Fruit fly (Drosophila melanogaster): Measurements from ENCODE around the gene Cpr67Fa1.

Gene Cpr67Fa1

dm6 chr3L:10934983-10935539 lies 45.3 kb downstream of the Cpr67Fa1 start:
- TF ChIP-seq EcR (GFP tag; optimal IDR thresholded peaks at IDR 0.05) (no peak), pan (optimal IDR thresholded peaks at IDR 0.05) (peak; percentile 74)

DNA sequence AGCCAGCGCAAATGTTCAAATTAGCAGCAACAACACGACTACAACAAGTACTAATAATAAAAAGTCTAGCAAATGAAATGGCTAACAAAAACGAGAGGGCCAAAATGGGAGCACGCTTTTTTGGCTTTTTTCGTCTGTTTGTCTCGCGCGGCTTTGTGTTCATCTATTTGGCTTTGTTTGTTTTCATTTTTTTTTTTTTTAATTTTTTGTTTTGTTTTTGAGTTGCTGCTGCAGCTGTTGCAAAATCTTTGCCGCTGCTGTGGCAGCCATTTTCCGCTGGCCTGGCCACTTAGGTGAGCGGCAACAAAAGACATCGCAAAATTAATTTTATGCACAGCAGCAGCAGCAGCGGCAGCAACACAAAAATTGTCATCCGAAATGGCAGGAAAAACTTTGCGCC lies 48.3 kb downstream of the Cpr67Fa1 start:
- no peak for TF ChIP-seq psq (optimal IDR thresholded peaks at IDR 0.05)
- no peak for TF ChIP-seq pan (optimal IDR thresholded peaks at IDR 0.05)
- no peak for TF ChIP-seq CG8478 (optimal IDR thresholded peaks at IDR 0.05)

All from whole organism.